Fruit fly (Drosophila melanogaster): ENCODE results near the gene COX5A.

DNA sequence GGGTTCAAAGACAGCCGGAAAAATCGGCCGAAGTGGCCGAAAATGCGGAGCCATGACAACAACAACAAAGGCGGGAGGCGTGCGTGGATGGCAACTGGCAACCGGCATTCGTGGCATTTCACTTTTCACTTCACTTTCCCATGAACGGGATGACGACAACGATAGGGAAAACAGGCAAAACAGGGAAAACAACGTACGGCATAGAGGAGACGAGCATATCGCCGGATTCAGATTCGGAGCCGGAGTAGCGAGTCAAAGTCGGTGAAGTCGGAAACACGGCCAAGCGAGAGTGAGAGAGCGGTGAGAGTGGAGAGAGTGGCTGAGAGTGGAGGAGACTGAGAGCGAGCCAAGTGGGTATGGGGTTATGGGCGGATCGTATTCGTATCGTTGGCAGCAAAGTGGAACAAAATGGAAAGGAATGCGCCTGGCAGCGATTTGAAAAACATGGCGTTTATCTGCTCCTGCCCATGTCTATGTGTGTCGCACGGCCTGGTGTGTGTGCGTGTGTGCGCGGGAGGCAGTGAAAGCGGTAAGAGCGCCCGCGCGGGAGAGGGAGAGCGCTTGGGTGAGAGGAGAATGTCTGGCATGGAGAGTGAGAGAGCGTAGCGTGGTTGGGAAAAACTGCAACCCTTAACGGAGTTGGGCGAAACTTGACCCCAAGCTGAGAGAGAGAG, 45.7 kb upstream of the COX5A start:
- TF ChIP-seq psq (GFP tag; optimal IDR thresholded peaks at IDR 0.05): no peak
- no peak for TF ChIP-seq Hr83 (GFP tag; optimal IDR thresholded peaks at IDR 0.05; ENCODE audit: poor library complexity, severe bottlenecking)
- TF ChIP-seq Dfd (GFP tag; optimal IDR thresholded peaks at IDR 0.05): no peak
- TF ChIP-seq dsf (GFP tag; optimal IDR thresholded peaks at IDR 0.05; ENCODE audit: borderline replicate concordance): no peak
- no peak for TF ChIP-seq lola (GFP tag; optimal IDR thresholded peaks at IDR 0.05)
- no peak for TF ChIP-seq rgr (GFP tag; optimal IDR thresholded peaks at IDR 0.05)
- TF ChIP-seq Rel (GFP tag; optimal IDR thresholded peaks at IDR 0.05): no peak
- TF ChIP-seq Rel (tag; optimal IDR thresholded peaks at IDR 0.05): no peak
- TF ChIP-seq h (GFP tag; optimal IDR thresholded peaks at IDR 0.05): no peak
- TF ChIP-seq brk (GFP tag; optimal IDR thresholded peaks at IDR 0.05): no peak
- TF ChIP-seq foxo (GFP tag; optimal IDR thresholded peaks at IDR 0.05): no peak
- no peak for TF ChIP-seq GATAd (GFP tag; optimal IDR thresholded peaks at IDR 0.05)
- no peak for TF ChIP-seq fru (GFP tag; optimal IDR thresholded peaks at IDR 0.05)
- TF ChIP-seq Vsx2 (GFP tag; optimal IDR thresholded peaks at IDR 0.05; ENCODE audit: partially characterized antibody): peak; percentile 9
